Worm (Caenorhabditis elegans): ENCODE results near the gene srw-63.

The srw-63 gene

ce11 chrIV:14015844-14016243, at the start of gene srw-63:
Gene srw-63, minus strand, starts transcription at chrIV:14015944.
- TF ChIP-seq dao-5 (tag; optimal IDR thresholded peaks at IDR 0.05) = no peak
- no peak for TF ChIP-seq W03F9.2 (tag; optimal IDR thresholded peaks at IDR 0.05)
- no peak for TF ChIP-seq him-1 (tag; optimal IDR thresholded peaks at IDR 0.05)

- TF ChIP-seq him-1 (tag; optimal IDR thresholded peaks at IDR 0.05) (no peak), W03F9.2 (tag; optimal IDR thresholded peaks at IDR 0.05) (no peak), dao-5 (tag; optimal IDR thresholded peaks at IDR 0.05) (no peak)
Observed at ce11 chrIV:14060612-14061011, 44.9 kb upstream of the srw-63 start, which contains the start of gene Y37A1B.4. Gene Y37A1B.4, minus strand, starts transcription at chrIV:14060712.

DNA sequence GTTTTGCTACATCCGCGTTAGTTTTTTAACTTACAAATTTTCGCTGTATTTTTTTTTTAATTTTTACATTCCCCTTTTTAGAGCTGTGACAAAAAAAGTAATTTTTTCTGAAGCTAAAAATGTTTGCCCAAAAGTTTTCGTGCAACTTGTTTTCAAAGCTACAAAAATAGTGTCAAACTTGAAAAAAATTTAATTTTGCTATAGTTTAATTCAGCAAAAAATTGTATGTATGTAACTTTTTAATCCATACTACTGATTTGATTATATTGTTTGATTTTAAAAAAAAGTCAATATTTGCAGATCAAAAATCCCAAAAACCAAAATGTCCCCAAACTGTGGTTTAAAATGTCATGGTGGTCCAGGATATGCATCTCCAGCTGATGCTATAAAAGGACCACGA, 35.2 kb upstream of the srw-63 start, which contains the start of gene semo-1:
Gene semo-1, plus strand, starts transcription at position 301 of the 400 bp plus-strand sequence.
- TF ChIP-seq W03F9.2 (tag; optimal IDR thresholded peaks at IDR 0.05) = no peak
- no peak for TF ChIP-seq dao-5 (tag; optimal IDR thresholded peaks at IDR 0.05)

DNA sequence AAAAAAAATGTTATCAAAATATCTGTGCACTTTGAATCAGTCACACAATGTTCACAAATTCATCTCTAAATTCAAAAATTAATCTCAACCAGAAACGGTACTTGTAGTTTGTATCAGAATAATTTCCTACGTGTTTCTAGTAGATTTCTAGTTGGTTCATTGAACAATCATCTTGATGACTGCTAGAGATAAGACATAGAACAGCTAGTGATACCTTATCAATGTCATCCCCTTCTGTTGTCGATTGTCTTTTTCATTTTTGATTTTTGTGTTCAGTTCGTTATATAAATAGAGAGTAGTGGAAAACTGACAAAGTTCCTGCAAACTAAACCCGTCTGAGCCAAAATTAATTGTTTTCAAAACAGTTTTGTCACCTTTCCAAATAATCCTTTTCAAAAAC, 34.7 kb upstream of the srw-63 start:
- no peak for TF ChIP-seq dao-5 (tag; optimal IDR thresholded peaks at IDR 0.05)
- no peak for TF ChIP-seq him-1 (tag; optimal IDR thresholded peaks at IDR 0.05)
- no peak for TF ChIP-seq W03F9.2 (tag; optimal IDR thresholded peaks at IDR 0.05)

- TF ChIP-seq dao-5 (tag; optimal IDR thresholded peaks at IDR 0.05) (no peak), W03F9.2 (tag; optimal IDR thresholded peaks at IDR 0.05) (no peak), him-1 (tag; optimal IDR thresholded peaks at IDR 0.05) (no peak)
Observed at ce11 chrIV:14046777-14047176, 31.0 kb upstream of the srw-63 start.

DNA sequence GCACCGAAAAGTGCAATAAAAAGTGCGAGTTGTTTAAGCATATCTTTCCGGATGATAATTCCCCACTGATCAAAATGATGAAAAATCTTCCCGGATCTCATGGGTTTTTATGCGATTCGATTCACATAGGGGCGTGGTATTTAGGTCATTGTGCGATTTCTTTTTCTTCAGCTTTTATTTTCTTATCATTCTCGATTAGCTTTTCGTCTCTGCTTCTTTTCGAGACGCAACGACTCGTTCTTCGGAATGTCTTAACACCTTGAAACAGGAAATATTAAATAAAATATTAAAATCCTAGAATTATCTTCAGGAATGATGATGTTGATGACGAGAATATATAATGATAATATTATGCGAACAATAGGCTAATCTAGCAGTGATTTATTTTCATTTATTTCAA, 27.9 kb upstream of the srw-63 start, which contains the start of gene Y37A1B.7:
Gene Y37A1B.7, minus strand, starts transcription at position 101 of the 400 bp plus-strand sequence.
- no peak for TF ChIP-seq dao-5 (tag; optimal IDR thresholded peaks at IDR 0.05)
- TF ChIP-seq W03F9.2 (tag; optimal IDR thresholded peaks at IDR 0.05) = no peak
- TF ChIP-seq him-1 (tag; optimal IDR thresholded peaks at IDR 0.05) = no peak

DNA sequence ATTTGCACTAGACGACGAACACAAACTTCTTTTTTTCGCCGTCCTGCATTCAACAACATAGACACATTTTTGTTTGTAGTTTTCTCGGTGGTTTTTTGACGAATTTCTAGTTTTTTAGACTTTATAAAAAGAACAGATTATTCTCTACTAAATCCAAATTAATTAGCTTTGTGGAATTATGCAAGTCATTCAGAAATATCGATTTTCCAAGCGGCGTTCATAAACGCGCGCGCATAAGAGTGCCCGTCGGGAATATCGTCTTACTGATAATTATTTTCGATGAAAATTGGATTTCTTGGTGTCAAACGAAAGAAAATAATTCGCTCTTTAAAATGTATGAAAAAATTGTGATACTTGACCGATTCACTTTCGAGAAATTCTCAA, 18.8 kb upstream of the srw-63 start:
- no peak for TF ChIP-seq dao-5 (tag; optimal IDR thresholded peaks at IDR 0.05)
- no peak for TF ChIP-seq him-1 (tag; optimal IDR thresholded peaks at IDR 0.05)
- no peak for TF ChIP-seq W03F9.2 (tag; optimal IDR thresholded peaks at IDR 0.05)

DNA sequence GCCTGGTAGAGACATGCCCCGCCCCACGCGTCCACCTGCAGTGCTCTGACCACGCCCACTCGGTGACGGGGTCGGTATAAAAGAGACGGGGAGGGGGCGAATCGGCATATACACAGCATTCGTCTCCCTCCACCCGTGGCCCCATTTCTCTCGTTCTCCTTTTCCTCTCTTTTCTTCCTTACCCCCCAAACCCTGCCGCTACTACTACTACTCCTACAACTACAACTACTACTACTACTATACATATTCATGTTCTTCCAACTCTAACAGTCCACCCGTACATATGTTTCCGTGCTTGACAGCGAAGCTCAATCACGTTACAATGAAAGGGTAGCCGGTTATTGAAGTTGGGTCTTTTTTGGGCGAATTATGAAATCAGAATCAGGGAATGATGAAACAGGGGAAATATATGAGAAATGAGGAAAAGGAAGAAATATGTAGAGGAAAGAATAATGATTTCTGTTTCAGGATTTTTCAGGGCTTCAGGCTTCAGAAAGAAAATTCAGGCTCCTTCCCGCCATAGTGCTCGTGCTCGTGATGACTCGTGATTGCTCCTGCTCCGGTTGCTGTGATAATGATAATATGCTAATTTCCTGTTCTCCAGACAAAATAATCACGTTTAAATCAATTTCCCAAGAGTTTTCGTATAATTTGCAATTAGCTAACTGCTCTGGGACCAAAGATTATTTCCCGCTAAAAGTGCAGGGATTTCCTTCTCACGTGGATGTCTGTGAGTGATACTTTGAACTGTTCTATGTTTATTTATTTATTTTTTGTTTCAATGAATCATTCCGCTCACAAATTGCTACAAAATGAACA, 18.2 kb upstream of the srw-63 start:
- TF ChIP-seq dao-5 (tag; optimal IDR thresholded peaks at IDR 0.05) = no peak
- TF ChIP-seq him-1 (tag; optimal IDR thresholded peaks at IDR 0.05) = peak; percentile 84
- TF ChIP-seq W03F9.2 (tag; optimal IDR thresholded peaks at IDR 0.05) = no peak

DNA sequence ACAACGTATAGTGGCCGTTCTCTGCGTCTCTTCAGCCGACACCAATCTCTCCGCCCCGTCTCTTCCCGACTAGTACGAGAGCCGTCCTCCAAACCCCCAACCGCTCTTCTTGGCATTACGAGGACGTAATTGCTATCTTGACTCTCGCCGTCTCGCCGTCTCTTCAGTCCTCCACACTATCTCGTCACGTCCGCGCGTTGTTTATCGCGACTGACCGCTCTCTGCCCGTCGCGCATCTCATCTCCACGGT, 17.7 kb upstream of the srw-63 start:
- TF ChIP-seq dao-5 (tag; optimal IDR thresholded peaks at IDR 0.05) = no peak
- TF ChIP-seq him-1 (tag; optimal IDR thresholded peaks at IDR 0.05) = no peak
- TF ChIP-seq W03F9.2 (tag; optimal IDR thresholded peaks at IDR 0.05) = no peak

DNA sequence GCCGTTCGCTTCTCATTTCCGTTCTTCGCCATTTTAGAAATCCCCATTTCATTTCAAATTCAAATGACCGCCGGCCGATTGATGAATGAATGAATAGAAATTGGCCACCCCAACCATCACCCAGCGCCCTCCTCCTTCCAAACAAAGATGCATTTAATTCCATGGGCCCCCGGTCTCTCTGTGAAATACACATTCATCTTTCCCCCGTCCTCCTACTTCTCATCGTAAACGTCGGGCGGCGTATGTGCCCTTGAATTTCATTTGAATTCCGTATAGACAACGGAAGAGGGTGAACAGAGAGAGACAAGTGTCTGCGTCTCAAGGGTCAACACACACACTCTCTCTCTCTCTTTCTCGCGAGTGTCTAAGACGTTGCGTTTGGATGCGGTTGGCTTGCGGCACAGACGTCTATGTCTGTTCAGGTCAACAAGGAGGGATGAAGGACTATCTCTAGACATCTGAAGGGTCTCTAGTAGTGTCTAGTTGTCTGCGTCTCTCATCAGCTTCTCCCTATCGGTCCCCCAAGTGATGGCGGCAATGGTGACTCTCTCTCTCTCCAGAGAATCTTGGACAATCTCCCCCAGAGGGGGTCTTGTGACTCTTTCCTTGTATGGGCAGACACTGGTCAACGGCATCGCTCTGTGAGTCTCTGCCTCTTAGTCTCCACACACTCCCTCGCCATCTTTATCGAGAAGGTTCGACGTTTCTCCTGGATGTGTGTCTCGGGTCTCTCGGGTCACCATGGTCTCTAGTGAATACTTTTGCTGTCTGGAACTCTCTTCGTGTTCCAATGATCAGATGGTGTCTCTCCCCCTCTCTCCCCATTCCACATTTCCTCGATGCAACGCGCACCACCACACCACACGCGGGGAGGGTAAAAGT, 17.1 kb upstream of the srw-63 start:
- peak; percentile 67 for TF ChIP-seq him-1 (tag; optimal IDR thresholded peaks at IDR 0.05)
- no peak for TF ChIP-seq dao-5 (tag; optimal IDR thresholded peaks at IDR 0.05)
- peak; percentile 24 for TF ChIP-seq W03F9.2 (tag; optimal IDR thresholded peaks at IDR 0.05)

ce11 chrIV:14019883-14020282, 4.1 kb upstream of the srw-63 start, which contains the start of the genes irld-56 and irld-55:
Gene irld-56, minus strand, starts transcription at chrIV:14019983.
Gene irld-55, plus strand, starts transcription at chrIV:14020198.
- no peak for TF ChIP-seq dao-5 (tag; optimal IDR thresholded peaks at IDR 0.05)
- no peak for TF ChIP-seq him-1 (tag; optimal IDR thresholded peaks at IDR 0.05)
- TF ChIP-seq W03F9.2 (tag; optimal IDR thresholded peaks at IDR 0.05) = no peak

DNA sequence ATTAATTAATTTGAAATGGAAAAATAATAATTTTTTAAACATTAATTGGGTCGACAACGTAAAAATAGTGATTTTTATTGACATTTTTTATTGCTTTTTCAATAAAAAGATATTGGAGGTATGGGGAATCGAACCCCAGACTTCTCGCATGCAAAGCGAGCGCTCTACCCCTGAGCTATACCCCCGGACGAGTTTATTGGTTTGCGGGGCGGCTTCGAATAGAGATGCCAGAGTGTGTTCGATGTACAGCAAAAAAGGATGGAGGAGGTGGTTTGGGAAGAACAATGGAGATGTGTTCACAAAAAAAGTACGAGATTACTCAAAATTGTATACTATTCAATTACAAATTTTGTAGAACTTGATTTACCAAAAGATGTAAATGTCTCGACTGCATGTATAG, 2.1 kb downstream of the srw-63 start:
- TF ChIP-seq W03F9.2 (tag; optimal IDR thresholded peaks at IDR 0.05) = peak; percentile 49
- TF ChIP-seq him-1 (tag; optimal IDR thresholded peaks at IDR 0.05) = no peak
- no peak for TF ChIP-seq dao-5 (tag; optimal IDR thresholded peaks at IDR 0.05)

DNA sequence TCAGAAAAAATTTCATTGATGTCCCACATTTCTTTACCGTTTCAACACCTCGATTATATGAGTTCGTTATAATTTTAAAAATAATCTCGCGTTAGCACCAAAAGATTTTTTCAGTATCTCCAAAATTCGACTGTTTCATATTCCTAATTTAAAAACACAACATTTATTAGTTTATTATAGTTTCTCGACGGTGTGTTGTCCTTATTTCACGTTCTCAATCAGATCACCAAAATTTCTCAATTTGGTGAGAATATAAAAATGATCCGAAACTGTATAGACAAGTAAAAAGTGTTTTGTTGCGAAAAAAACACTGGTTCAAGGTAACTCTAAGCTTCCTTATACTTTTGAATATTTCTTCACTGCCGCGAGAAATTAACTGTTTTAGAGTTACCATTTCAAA, 7.0 kb downstream of the srw-63 start:
- TF ChIP-seq dao-5 (tag; optimal IDR thresholded peaks at IDR 0.05) (no peak), him-1 (tag; optimal IDR thresholded peaks at IDR 0.05) (no peak), W03F9.2 (tag; optimal IDR thresholded peaks at IDR 0.05) (no peak)

ce11 chrIV:14001782-14002181, 14.0 kb downstream of the srw-63 start:
- no peak for TF ChIP-seq dao-5 (tag; optimal IDR thresholded peaks at IDR 0.05)
- no peak for TF ChIP-seq him-1 (tag; optimal IDR thresholded peaks at IDR 0.05)

All from whole organism, L4/young adult.